Worm (Caenorhabditis elegans): Measurements from ENCODE around the gene F29A7.6.

ce11 chrII:2785787-2786186 is 33.4 kb upstream of the F29A7.6 start:
- TF ChIP-seq ceh-30 (tag; optimal IDR thresholded peaks at IDR 0.05): no peak
- no peak for TF ChIP-seq fax-1 (tag; optimal IDR thresholded peaks at IDR 0.05)
- no peak for TF ChIP-seq eyg-1 (tag; optimal IDR thresholded peaks at IDR 0.05)
- TF ChIP-seq ceh-2 (tag; optimal IDR thresholded peaks at IDR 0.05): no peak
- TF ChIP-seq fkh-10 (GFP tag; optimal IDR thresholded peaks at IDR 0.05): no peak
- TF ChIP-seq pha-4 (tag; optimal IDR thresholded peaks at IDR 0.05): no peak
